Fruit fly (Drosophila melanogaster) whole organism, larva: ENCODE measurements around the gene Cyp304a1.

Source experiments
- noc ChIP-seq: fragments of 200-800 bp; sonication (Bioruptor generic); optimal IDR thresholded peaks from 3 replicates; lab custom pipeline; 2019; ENCODE audit warnings: missing biosample characterization, mild to moderate bottlenecking, missing genetic modification characterization, moderate library complexity

Gene Cyp304a1

DNA sequence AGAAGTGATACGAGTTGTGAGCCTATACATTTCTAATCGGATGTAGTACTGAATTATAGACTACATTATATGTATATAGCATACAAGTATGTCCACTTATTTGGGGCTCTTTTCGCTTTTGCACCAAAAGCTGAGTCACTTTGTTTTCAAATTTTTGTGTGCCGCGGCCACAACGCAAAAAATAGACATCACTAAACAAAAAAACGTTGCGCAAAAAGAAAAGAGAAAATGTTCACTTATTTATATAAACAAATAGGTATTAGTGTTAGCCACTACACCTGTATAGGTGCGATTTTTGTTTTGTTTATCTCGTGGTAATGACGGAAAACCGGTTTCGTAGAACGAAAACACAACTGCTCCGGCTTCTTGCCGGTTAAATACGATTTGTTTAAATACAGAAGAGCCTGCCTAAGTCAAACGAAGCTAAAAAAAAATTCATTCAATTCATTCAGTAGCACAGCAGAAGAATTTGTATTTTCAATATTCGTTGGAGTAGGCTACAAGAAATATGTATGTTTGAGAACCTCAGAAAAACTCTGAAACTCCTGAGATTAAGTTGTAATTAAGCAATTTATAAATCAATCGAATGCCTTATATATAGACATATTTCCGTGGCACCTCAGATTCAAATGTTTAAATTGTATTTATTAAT lies 19.5 kb downstream of the Cyp304a1 start:
- TF ChIP-seq noc (tag; lab: Kevin White, UChicago), result peak; percentile 53

dm6 chr3R:12985828-12986530 lies 22.4 kb downstream of the Cyp304a1 start, which contains the start of gene CG31342:
CG31342 (plus strand) TSS chr3R:12986041.
- TF ChIP-seq noc (tag; lab: Kevin White, UChicago), result no peak

- no peak for TF ChIP-seq noc (tag; lab: Kevin White, UChicago)
Measured at dm6 chr3R:12988411-12988810, 24.8 kb downstream of the Cyp304a1 start, which contains the start of gene CG14383. CG14383 (minus strand) TSS chr3R:12988511.

DNA sequence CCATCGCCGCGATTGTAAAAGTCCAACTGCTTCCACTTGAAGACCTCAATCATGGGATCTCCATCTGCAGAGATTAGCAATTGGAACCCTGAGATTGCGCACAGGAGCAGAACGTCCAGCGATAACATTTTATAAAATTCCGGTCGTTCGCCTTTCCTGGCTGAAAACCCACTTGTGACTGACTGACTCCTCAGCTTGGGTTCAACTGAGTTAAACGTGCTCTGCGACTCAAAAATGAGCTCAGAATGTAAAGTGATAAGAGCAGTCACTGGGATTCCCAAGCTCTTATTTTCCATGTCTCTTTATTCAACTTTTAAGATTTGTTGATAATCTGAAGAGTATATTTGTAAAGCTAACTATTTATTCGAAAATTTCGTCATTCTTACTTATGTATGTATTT lies 29.4 kb downstream of the Cyp304a1 start, which contains the start of gene yellow-f:
yellow-f (minus strand) TSS at position 184 of the 400 bp plus-strand sequence.
- TF ChIP-seq noc (tag; lab: Kevin White, UChicago), result no peak

DNA sequence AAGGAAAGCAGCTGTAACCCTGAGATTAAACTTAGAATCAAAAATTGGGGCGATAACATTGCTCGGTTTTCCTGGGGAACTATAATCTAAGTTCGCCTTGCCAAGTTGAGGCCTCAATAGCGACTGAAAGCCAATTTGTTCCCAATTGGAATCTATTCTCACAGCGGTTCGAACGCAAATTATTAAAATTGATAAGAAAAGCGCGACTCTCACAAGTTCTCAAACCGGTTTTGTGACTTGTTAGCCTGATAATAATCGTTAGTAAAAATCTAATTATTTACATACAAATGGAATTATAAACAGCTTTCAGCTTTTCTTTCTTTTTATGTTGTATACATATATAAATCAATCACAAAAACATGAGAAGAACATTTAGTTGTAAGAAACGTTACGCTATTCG lies 31.5 kb downstream of the Cyp304a1 start, which contains the start of gene yellow-f2:
yellow-f2 (minus strand) TSS at position 101 of the 400 bp plus-strand sequence.
- TF ChIP-seq noc (tag; lab: Kevin White, UChicago), result no peak

dm6 chr3R:12995522-12995921 lies 31.9 kb downstream of the Cyp304a1 start, which contains the start of gene CG7488:
CG7488 (plus strand) TSS chr3R:12995620.
- TF ChIP-seq noc (tag; lab: Kevin White, UChicago), result no peak

- TF ChIP-seq noc (tag; lab: Kevin White, UChicago), result no peak
Measured at dm6 chr3R:12997550-12998233, 34.1 kb downstream of the Cyp304a1 start, which contains the start of the genes CG17327, CG44194 and CG7518. CG17327 (minus strand) TSS chr3R:12997726. CG44194 (minus strand) TSS chr3R:12997726. CG7518 (plus strand) TSS chr3R:12998089.

- no peak for TF ChIP-seq noc (tag; lab: Kevin White, UChicago)
Measured at dm6 chr3R:12998234-12998591, 34.6 kb downstream of the Cyp304a1 start.

DNA sequence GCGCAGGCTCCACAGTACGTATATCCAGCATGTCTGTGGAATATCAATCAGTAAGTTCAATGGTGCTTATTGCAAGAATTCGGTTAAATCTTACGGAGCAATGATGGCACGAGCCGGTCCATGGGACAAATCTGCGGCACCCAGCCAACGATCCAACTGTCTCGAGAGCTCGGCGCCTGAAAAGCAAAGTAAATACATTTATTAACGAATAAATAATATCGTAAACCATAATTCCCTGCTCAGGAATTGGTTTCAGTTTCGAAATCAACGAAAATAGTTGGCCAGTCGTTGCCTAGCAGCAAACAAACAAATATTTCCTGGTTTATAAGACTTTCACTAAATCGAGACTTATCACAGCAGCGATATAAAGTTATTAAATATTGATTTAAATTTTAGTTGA lies 46.0 kb downstream of the Cyp304a1 start, which contains the start of gene CG11656:
CG11656 (plus strand) TSS at position 301 of the 400 bp plus-strand sequence.
- no peak for TF ChIP-seq noc (tag; lab: Kevin White, UChicago)

DNA sequence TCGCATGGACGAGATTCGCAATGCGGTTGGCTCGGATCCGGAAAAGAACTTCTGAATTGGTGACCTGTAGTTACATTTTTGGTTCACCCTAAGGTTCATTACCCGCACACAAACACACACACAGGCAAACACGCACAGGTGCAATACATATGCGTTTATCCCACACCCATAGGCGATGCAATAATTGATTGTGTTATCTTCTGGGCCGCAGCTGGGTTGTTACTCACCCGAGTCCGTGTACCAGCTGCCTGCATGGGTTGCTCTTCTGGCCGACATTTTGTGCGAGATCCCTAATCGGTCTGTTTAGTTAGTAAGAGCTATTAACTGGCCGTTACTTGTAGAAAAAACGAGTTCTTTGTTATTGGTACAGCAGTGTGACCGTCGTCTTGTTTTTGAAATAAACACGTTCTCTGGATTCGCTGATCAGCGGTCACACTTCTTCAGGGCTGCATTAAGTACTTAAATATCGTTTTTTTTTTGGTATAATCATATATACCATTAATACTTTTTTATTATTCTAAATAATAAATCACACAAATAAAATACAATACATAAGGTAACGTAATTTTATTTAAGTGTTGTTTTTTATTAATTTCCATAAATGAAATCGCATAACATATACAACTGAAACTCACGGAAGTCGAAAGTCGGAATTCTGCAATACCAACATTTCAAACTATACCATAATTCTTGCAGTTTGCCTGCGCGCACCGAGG lies 47.5 kb downstream of the Cyp304a1 start, which contains the start of gene CG8031:
CG8031 (minus strand) TSS at position 406 of the 716 bp plus-strand sequence.
- TF ChIP-seq noc (tag; lab: Kevin White, UChicago), result no peak

dm6 chr3R:13011621-13011963 lies 48.0 kb downstream of the Cyp304a1 start, which contains the start of gene CtBP:
CtBP (plus strand) TSS chr3R:13011649.
- TF ChIP-seq noc (tag; lab: Kevin White, UChicago), result no peak

dm6 chr3R:13012351-13012750 lies 48.8 kb downstream of the Cyp304a1 start:
- peak; percentile 76 for TF ChIP-seq noc (tag; lab: Kevin White, UChicago)

DNA sequence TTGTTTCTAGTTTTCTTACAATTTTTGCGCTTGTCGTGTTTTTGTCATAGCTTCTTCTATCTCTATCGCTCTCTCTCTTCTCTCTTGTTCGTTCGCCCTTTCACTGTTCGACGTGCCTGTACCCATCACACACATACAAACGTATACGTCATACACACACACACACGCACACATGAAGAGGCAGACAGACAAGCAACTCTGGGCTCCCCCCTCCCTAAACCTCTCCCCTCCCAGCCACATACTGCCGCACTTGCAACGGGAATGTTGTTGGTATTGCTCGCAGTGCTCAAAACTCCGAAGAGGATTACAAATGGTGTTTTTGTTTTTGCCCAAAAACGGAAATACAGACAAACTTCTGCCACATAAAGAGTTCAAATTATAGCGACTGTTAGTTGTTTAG lies 49.4 kb downstream of the Cyp304a1 start:
- TF ChIP-seq noc (tag; lab: Kevin White, UChicago), result no peak

- peak; percentile 31 for TF ChIP-seq noc (tag; lab: Kevin White, UChicago)
Measured at dm6 chr3R:13014168-13014881, 50.7 kb downstream of the Cyp304a1 start.
